Worm (Caenorhabditis elegans): ENCODE data around the gene F40B5.2.
"Not testable (repeated sequence)": the region's sequence is repeated elsewhere in the genome, so short reads cannot be mapped to it uniquely, and the experiment has no call there.

F40B5.2 gene

DNA sequence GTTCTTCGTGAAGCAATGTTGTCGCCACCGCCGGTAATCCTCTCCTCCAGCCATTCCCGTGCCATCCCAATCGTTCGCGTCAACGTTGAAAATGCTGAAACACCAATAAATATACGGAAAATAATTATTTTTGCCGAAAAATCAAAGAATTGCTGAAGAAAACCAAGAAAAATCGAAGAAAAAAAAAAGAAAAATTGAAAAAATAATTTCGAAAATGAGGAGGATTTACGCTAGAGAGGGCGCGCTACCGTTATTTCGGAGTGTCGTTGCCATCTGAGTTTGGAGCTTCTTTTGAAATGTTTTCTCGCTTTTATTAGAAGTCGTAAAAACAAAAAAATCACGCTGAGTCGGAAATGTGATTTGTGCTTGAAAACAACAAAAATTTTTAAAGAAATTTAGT lies 43.1 kb downstream of the F40B5.2 start, which contains the start of gene F08F1.9:
F08F1.9 (minus strand) TSS at position 101 of the 400 bp plus-strand sequence.
- TF ChIP-seq dao-5, W03F9.2, him-1 (tag; optimal IDR thresholded peaks at IDR 0.05): not testable (repeated sequence)

DNA sequence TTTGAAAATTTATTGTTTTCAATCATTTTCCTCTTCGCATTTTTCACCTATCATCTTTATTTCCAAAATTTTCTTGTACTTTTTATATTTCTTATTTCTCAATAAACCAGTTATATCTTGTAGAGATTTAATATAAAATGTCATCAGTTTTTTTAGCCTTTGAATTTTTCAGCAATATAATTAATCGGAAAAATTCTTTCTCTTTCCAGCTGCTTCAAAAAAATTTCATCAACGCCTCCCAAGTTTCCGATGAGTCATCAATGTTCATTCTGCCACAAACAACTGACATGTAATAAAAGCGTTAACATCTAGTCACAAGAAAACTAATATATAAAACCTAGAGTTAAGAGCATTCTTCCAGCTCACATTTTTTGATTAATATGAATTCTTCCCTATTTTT lies 45.5 kb downstream of the F40B5.2 start, which contains the start of gene F08F1.4:
F08F1.4 (plus strand) TSS at position 301 of the 400 bp plus-strand sequence.
- TF ChIP-seq dao-5 (tag; optimal IDR thresholded peaks at IDR 0.05) (no peak), him-1 (tag; optimal IDR thresholded peaks at IDR 0.05) (no peak), W03F9.2 (tag; optimal IDR thresholded peaks at IDR 0.05) (no peak)

DNA sequence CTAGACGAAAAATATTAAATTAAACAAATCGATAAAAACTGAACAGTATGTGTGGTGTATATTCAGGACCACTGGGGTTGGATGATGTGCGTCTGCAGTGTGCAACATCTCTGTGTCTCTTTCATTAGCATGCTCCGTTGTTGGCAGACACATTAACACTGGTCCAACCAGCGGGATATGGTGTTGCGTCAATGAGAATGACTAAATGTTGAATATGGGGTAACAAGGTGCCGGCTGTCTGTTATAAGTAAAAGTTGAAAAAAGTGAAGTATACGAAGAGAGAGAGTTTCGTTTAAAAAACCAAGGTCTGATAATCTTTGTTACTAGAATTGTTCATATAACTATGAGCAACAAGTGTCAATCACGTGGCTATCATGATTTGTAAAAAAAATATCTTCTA lies 49.2 kb downstream of the F40B5.2 start, which contains the start of gene ced-8:
ced-8 (minus strand) TSS at position 101 of the 400 bp plus-strand sequence.
- TF ChIP-seq W03F9.2 (tag; optimal IDR thresholded peaks at IDR 0.05) (no peak), dao-5 (tag; optimal IDR thresholded peaks at IDR 0.05) (no peak), him-1 (tag; optimal IDR thresholded peaks at IDR 0.05) (no peak)

DNA sequence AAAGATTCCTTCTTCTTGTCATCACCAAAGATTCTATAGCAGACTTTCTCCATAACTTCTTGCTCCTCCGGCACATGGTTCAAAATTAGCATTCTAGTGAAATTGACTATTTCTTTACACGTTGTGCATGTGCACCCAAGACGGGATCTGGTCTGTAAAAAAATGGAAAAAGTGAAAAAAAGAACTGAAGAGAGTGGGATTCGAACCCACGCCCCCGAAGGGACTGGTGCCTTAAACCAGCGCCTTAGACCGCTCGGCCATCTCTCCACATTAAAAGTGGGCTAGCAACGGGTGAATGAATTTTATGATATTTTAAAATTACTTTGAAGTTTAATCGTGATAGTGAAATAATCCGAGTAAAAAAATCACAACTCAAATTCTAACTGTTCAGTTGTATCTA lies 50.1 kb downstream of the F40B5.2 start:
- no peak for TF ChIP-seq him-1 (tag; optimal IDR thresholded peaks at IDR 0.05)

DNA sequence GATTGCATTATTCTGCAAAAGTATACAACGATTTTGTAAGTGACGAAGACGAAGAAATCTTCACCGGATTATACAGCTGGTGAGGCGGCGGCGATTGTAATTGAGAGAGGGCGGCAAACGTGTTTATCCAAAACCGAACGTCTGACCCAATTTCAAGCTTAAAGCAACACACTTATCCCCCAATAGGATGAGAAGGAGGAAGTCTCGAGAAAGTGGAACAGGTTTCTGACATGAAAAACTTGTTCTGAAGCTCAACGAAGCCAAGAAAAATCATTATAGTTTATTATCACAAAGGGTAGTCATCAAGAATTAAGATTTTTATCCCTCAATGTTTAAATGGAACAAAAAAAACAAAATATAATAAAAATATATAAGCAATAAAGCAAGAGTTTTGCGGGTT lies 50.7 kb downstream of the F40B5.2 start, which contains the start of gene spp-13:
spp-13 (minus strand) TSS at position 143 of the 400 bp plus-strand sequence.
- TF ChIP-seq him-1 (tag; optimal IDR thresholded peaks at IDR 0.05) (no peak), dao-5 (tag; optimal IDR thresholded peaks at IDR 0.05) (no peak), W03F9.2 (tag; optimal IDR thresholded peaks at IDR 0.05) (no peak)

- TF ChIP-seq dao-5 (tag; optimal IDR thresholded peaks at IDR 0.05) = no peak
- TF ChIP-seq W03F9.2 (tag; optimal IDR thresholded peaks at IDR 0.05) = no peak
- TF ChIP-seq him-1 (tag; optimal IDR thresholded peaks at IDR 0.05) = no peak
These were observed 51.6 kb downstream of the F40B5.2 start for ce11 chrX:8419252-8419651.
